Worm (Caenorhabditis elegans) whole organism, L1 larva: Measurements from ENCODE around the gene Y38H6C.24.

Experiments
- ama-1 ChIP-seq: fragments of 150-350 bp; optimal IDR thresholded peaks from 2 replicates; lab custom pipeline; 2014
- efl-1 ChIP-seq, 4 experiments: fragments of 150-350 bp; optimal IDR thresholded peaks in 3 of 4; peaks in 1 of 4; 1 replicate in 1 of 4; 2 replicates in 3 of 4; lab custom pipeline; 2014; ENCODE audit warnings: missing biosample characterization in 2 of 4, missing genetic modification characterization in 2 of 4, missing genetic modification reagents in 2 of 4

ce11 chrV:20476981-20477380 lies 49.3 kb upstream of the Y38H6C.24 start:
- TF ChIP-seq efl-1 (optimal IDR thresholded peaks at IDR 0.05; lab: Kevin White, UChicago): peak; percentile 23 to 51
- peak; percentile 34 to 92 for TF ChIP-seq efl-1 (GFP tag; optimal IDR thresholded peaks at IDR 0.05 in 1 of 2; lab: Kevin White, UChicago)
- no peak for TF ChIP-seq ama-1 (lab: Kevin White, UChicago)
